Worm (Caenorhabditis elegans) whole organism, L1 larva: ENCODE measurements around the gene F54F2.9.

ENCODE experiments used
- ceh-88 ChIP-seq: fragments of 200-800 bp; sonication (Bioruptor generic); IDR thresholded peaks from 2 replicates; pipeline ENCODE4 v1.3.6; 2022; ENCODE audit warnings: missing genetic modification characterization, missing compliant biosample characterization
- ces-1 ChIP-seq: fragments of 150-350 bp; optimal IDR thresholded peaks from 2 replicates; lab custom pipeline; 2014; ENCODE audit warnings: missing biosample characterization, missing genetic modification reagents, missing genetic modification characterization
- fkh-10 ChIP-seq: sonication (generic microtip); optimal IDR thresholded peaks from 2 replicates; lab custom pipeline; 2017; ENCODE audit warnings: missing biosample characterization, missing genetic modification reagents, missing genetic modification characterization
- lin-13 ChIP-seq: fragments of 150-350 bp; optimal IDR thresholded peaks from 2 replicates; lab custom pipeline; 2014; ENCODE audit warnings: missing biosample characterization, missing genetic modification reagents, missing genetic modification characterization
- nhr-76 ChIP-seq: sonication (generic microtip); optimal IDR thresholded peaks from 2 replicates; lab custom pipeline; 2017; ENCODE audit warnings: missing biosample characterization, missing genetic modification characterization
- nhr-77 ChIP-seq: fragments of 150-350 bp; optimal IDR thresholded peaks from 2 replicates; lab custom pipeline; 2014; ENCODE audit warnings: missing biosample characterization, missing genetic modification characterization
- nhr-90 ChIP-seq: sonication (generic microtip); optimal IDR thresholded peaks from 2 replicates; lab custom pipeline; 2016; ENCODE audit warnings: mild to moderate bottlenecking, missing genetic modification characterization, missing compliant biosample characterization; ENCODE audit not compliant: poor library complexity
- skn-1 ChIP-seq: fragments of 150-350 bp; optimal IDR thresholded peaks from 2 replicates; lab custom pipeline; 2014; ENCODE audit warnings: missing biosample characterization, missing genetic modification characterization
- snpc-4 ChIP-seq: fragments of 150-350 bp; optimal IDR thresholded peaks from 2 replicates; lab custom pipeline; 2014; ENCODE audit warnings: missing biosample characterization, missing genetic modification characterization
- unc-62 ChIP-seq: fragments of 150-350 bp; optimal IDR thresholded peaks from 2 replicates; lab custom pipeline; 2014; ENCODE audit warnings: missing biosample characterization, missing genetic modification reagents, missing genetic modification characterization
- unc-98 ChIP-seq: fragments of 200-800 bp; sonication (Bioruptor generic); IDR thresholded peaks from 2 replicates; pipeline ENCODE4 v1.3.6; 2022; ENCODE audit warnings: missing genetic modification characterization, missing compliant biosample characterization
- ztf-11 ChIP-seq, 2 experiments: sonication (generic microtip); optimal IDR thresholded peaks; 2 replicates each; lab custom pipeline; 2016 to 2017; ENCODE audit warnings: missing genetic modification characterization in 2 of 2, missing biosample characterization in 1 of 2, missing compliant biosample characterization in 1 of 2
- ztf-4 ChIP-seq: fragments of 150-350 bp; optimal IDR thresholded peaks from 2 replicates; lab custom pipeline; 2014; ENCODE audit warnings: missing biosample characterization, missing genetic modification characterization

DNA sequence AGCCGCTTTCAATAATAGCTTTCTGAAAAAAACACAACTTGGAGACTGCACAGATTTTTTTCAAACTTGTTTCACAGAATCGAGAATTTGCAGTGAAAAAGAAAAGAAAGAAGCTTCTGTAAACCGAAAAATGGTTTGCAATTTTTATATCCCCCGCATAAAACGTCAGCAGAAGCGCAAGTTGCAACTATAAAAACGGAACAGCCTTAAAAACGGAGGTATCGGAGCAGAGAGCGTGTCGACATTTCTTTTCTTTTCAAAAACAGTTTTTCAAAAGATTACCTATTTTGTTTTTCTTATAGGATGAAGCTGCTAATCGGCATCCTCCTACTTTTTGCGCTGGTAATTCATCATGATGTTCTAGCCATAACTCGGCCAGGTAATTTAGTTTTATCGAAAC, 24.9 kb upstream of the F54F2.9 start, which contains the start of gene plg-1:
- no peak for TF ChIP-seq lin-13 (GFP tag; lab: Kevin White, UChicago)
- no peak for TF ChIP-seq nhr-77
- TF ChIP-seq unc-62, result no peak
- no peak for TF ChIP-seq ces-1
- no peak for TF ChIP-seq ceh-88 (GFP tag; lab: Robert Waterston, UW)
- no peak for TF ChIP-seq unc-98 (GFP tag; lab: Robert Waterston, UW)
- no peak for TF ChIP-seq fkh-10 (GFP tag; lab: Kevin White, UChicago)
- no peak for TF ChIP-seq nhr-90 (tag; lab: Kevin White, UChicago)
- no peak for TF ChIP-seq nhr-76 (tag; lab: Kevin White, UChicago)
- no peak for TF ChIP-seq ztf-4 (tag; lab: Kevin White, UChicago)
- TF ChIP-seq snpc-4, result no peak
- TF ChIP-seq ztf-11 (tag; optimal IDR thresholded peaks at IDR 0.05; lab: Kevin White, UChicago), result no peak
- no peak for TF ChIP-seq skn-1 (tag; lab: Kevin White, UChicago)
